Comparison of ENCODE assay signal across 5 fruit fly cellular contexts in genomic region chr3R:18297444-18298297, dm6.
TF ChIP-seq lines count a peak whose summit lies in the region.

No protein-coding gene starts in this region.

- TF ChIP-seq CTCF in whole organism, embryonic (GFP tag; optimal IDR thresholded peaks at IDR 0.05; lab: Kevin White, UChicago), result no peak

TF ChIP-seq in whole organism, adult, 20 proteins besides CTCF, POLR2A, EP300 and RAD21:
- TF ChIP-seq ovo (GFP tag; optimal IDR thresholded peaks at IDR 0.05; lab: Kevin White, UChicago) (no peak), tj (GFP tag; optimal IDR thresholded peaks at IDR 0.05; lab: Kevin White, UChicago) (no peak), CG12768 (GFP tag; optimal IDR thresholded peaks at IDR 0.05; lab: Kevin White, UChicago) (no peak), toe (GFP tag; optimal IDR thresholded peaks at IDR 0.05; lab: Kevin White, UChicago) (no peak), kay (GFP tag; lab: Kevin White, UChicago; ENCODE audit: borderline replicate concordance) (peak; percentile 96)

TF ChIP-seq in whole organism, embryonic, 481 proteins besides CTCF, POLR2A, EP300 and RAD21 (continues in another document):
- TF ChIP-seq ab (GFP tag; optimal IDR thresholded peaks at IDR 0.05; lab: Kevin White, UChicago), result no peak
- TF ChIP-seq D19B (GFP tag; optimal IDR thresholded peaks at IDR 0.05; lab: Kevin White, UChicago), result no peak
- TF ChIP-seq fru (optimal IDR thresholded peaks at IDR 0.05; lab: Kevin White, UChicago), result no peak
- TF ChIP-seq CG7928 (GFP tag; optimal IDR thresholded peaks at IDR 0.05; lab: Kevin White, UChicago), result no peak
- TF ChIP-seq Max (GFP tag; optimal IDR thresholded peaks at IDR 0.05; lab: Kevin White, UChicago), result no peak
- TF ChIP-seq Atf-2 (GFP tag; optimal IDR thresholded peaks at IDR 0.05; lab: Kevin White, UChicago), result no peak
- no peak for TF ChIP-seq btn (GFP tag; optimal IDR thresholded peaks at IDR 0.05; lab: Kevin White, UChicago)
- TF ChIP-seq Mad (GFP tag; optimal IDR thresholded peaks at IDR 0.05; lab: Kevin White, UChicago), result no peak
- no peak for TF ChIP-seq CG15073 (GFP tag; optimal IDR thresholded peaks at IDR 0.05; lab: Kevin White, UChicago)
- peak; percentile 30; the same call in 1 of the 2 replicates for TF ChIP-seq stc (GFP tag; IDR thresholded peaks at IDR 0.05; lab: Robert Waterston, UW)
- TF ChIP-seq CG13287 (GFP tag; IDR thresholded peaks at IDR 0.05; lab: Robert Waterston, UW; ENCODE audit: partially characterized antibody), result no peak
- TF ChIP-seq Side (GFP tag; optimal IDR thresholded peaks at IDR 0.05; lab: Kevin White, UChicago), result no peak
- TF ChIP-seq aop (GFP tag; IDR thresholded peaks at IDR 0.05; lab: Robert Waterston, UW), result no peak
- TF ChIP-seq CG2678 (tag; optimal IDR thresholded peaks at IDR 0.05; lab: Kevin White, UChicago), result no peak
- no peak for TF ChIP-seq CG7987 (GFP tag; optimal IDR thresholded peaks at IDR 0.05; lab: Kevin White, UChicago)
- no peak for TF ChIP-seq crol (GFP tag; IDR thresholded peaks at IDR 0.05; lab: Robert Waterston, UW)
- TF ChIP-seq CG9932 (GFP tag; IDR thresholded peaks at IDR 0.05; lab: Robert Waterston, UW), result no peak
- TF ChIP-seq Bgb (GFP tag; IDR thresholded peaks at IDR 0.05; lab: Robert Waterston, UW; ENCODE audit: partially characterized antibody), result no peak
- no peak for TF ChIP-seq CG12744 (GFP tag; optimal IDR thresholded peaks at IDR 0.05; lab: Kevin White, UChicago)
- no peak for TF ChIP-seq YL-1 (GFP tag; optimal IDR thresholded peaks at IDR 0.05; lab: Kevin White, UChicago)
- no peak for TF ChIP-seq Meics (GFP tag; optimal IDR thresholded peaks at IDR 0.05; lab: Kevin White, UChicago)
- no peak for TF ChIP-seq Adf1 (GFP tag; IDR thresholded peaks at IDR 0.05; lab: Robert Waterston, UW)
- no peak for TF ChIP-seq E2f1 (GFP tag; IDR thresholded peaks at IDR 0.05; lab: Robert Waterston, UW)

TF ChIP-seq in whole organism, prepupa, 60 proteins besides CTCF, POLR2A, EP300 and RAD21 (continues in another document):
- TF ChIP-seq CG11762 (GFP tag; optimal IDR thresholded peaks at IDR 0.05; lab: Kevin White, UChicago; ENCODE audit: insufficient read depth) (no peak), fd85E (GFP tag; optimal IDR thresholded peaks at IDR 0.05; lab: Kevin White, UChicago) (no peak), CG6163 (GFP tag; IDR thresholded peaks at IDR 0.05; lab: Robert Waterston, UW) (peak; percentile 57; the same call in 1 of the 3 replicates), cyc (GFP tag; optimal IDR thresholded peaks at IDR 0.05; lab: Kevin White, UChicago) (no peak), CG32006 (GFP tag; optimal IDR thresholded peaks at IDR 0.05; lab: Kevin White, UChicago) (peak; percentile 65), Eip93F (GFP tag; optimal IDR thresholded peaks at IDR 0.05; lab: Kevin White, UChicago) (no peak), CG34406 (GFP tag; optimal IDR thresholded peaks at IDR 0.05; lab: Kevin White, UChicago) (peak; percentile 24), salr (GFP tag; optimal IDR thresholded peaks at IDR 0.05; lab: Kevin White, UChicago) (peak in 1 of 2 experiments; percentile 19), esn (GFP tag; optimal IDR thresholded peaks at IDR 0.05; lab: Kevin White, UChicago) (no peak), CG8319 (GFP tag; optimal IDR thresholded peaks at IDR 0.05; lab: Kevin White, UChicago) (no peak), svp (GFP tag; lab: Kevin White, UChicago) (peak; percentile 67), Blimp-1 (GFP tag; optimal IDR thresholded peaks at IDR 0.05; lab: Kevin White, UChicago) (no peak), Sox15 (GFP tag; optimal IDR thresholded peaks at IDR 0.05; lab: Kevin White, UChicago) (no peak), CG6808 (GFP tag; optimal IDR thresholded peaks at IDR 0.05; lab: Kevin White, UChicago) (no peak), Hr38 (GFP tag; optimal IDR thresholded peaks at IDR 0.05; lab: Kevin White, UChicago) (no peak), CG7368 (GFP tag; optimal IDR thresholded peaks at IDR 0.05; lab: Kevin White, UChicago) (peak; percentile 4), CG9139 (GFP tag; optimal IDR thresholded peaks at IDR 0.05; lab: Kevin White, UChicago) (no peak), CG4318 (GFP tag; optimal IDR thresholded peaks at IDR 0.05; lab: Kevin White, UChicago) (peak; percentile 19), ss (GFP tag; optimal IDR thresholded peaks at IDR 0.05; lab: Kevin White, UChicago) (no peak), CG6792 (GFP tag; optimal IDR thresholded peaks at IDR 0.05; lab: Kevin White, UChicago) (no peak), spab (GFP tag; optimal IDR thresholded peaks at IDR 0.05; lab: Kevin White, UChicago) (no peak), CG3919 (GFP tag; optimal IDR thresholded peaks at IDR 0.05; lab: Kevin White, UChicago) (no peak), Eip78C (GFP tag; lab: Kevin White, UChicago) (peak; percentile 40)

TF ChIP-seq in whole organism, pupa, 21 proteins besides CTCF, POLR2A, EP300 and RAD21:
- TF ChIP-seq CG8159 (tag; optimal IDR thresholded peaks at IDR 0.05; lab: Kevin White, UChicago) (peak; percentile 49), CG4496 (GFP tag; IDR thresholded peaks at IDR 0.05; lab: Robert Waterston, UW) (peak; percentile 66; the same call in 2 of the 3 replicates), CG12605 (GFP tag; IDR thresholded peaks at IDR 0.05; lab: Robert Waterston, UW) (no peak), rn (GFP tag; IDR thresholded peaks at IDR 0.05; lab: Robert Waterston, UW) (no peak), CG32121 (GFP tag; IDR thresholded peaks at IDR 0.05; lab: Robert Waterston, UW) (peak; percentile 19; the same call in 1 of the 2 replicates), fd96Ca (GFP tag; IDR thresholded peaks at IDR 0.05; lab: Robert Waterston, UW) (peak; percentile 67; the same call in 2 of the 3 replicates), CG17806 (tag; optimal IDR thresholded peaks at IDR 0.05; lab: Kevin White, UChicago) (peak; percentile 13), CG14655 (GFP tag; optimal IDR thresholded peaks at IDR 0.05; lab: Kevin White, UChicago) (peak; percentile 61), CG13204 (GFP tag; optimal IDR thresholded peaks at IDR 0.05; lab: Kevin White, UChicago) (no peak), CG8301 (tag; optimal IDR thresholded peaks at IDR 0.05; lab: Kevin White, UChicago) (peak; percentile 49), CG15710 (tag; optimal IDR thresholded peaks at IDR 0.05; lab: Kevin White, UChicago) (peak; percentile 34), D1 (tag; optimal IDR thresholded peaks at IDR 0.05; lab: Kevin White, UChicago) (no peak), Snoo (tag; optimal IDR thresholded peaks at IDR 0.05; lab: Kevin White, UChicago) (no peak), CG9948 (tag; optimal IDR thresholded peaks at IDR 0.05; lab: Kevin White, UChicago) (peak; percentile 26), CG10348 (GFP tag; IDR thresholded peaks at IDR 0.05; lab: Robert Waterston, UW) (no peak), CG34367 (tag; optimal IDR thresholded peaks at IDR 0.05; lab: Kevin White, UChicago) (peak; percentile 38), Ets98B (GFP tag; IDR thresholded peaks at IDR 0.05; lab: Robert Waterston, UW) (peak; percentile 58), gl (tag; optimal IDR thresholded peaks at IDR 0.05; lab: Kevin White, UChicago) (peak; percentile 7), Pif1B (GFP tag; optimal IDR thresholded peaks at IDR 0.05; lab: Kevin White, UChicago) (no peak), Pif1A (GFP tag; optimal IDR thresholded peaks at IDR 0.05; lab: Kevin White, UChicago) (no peak), EcR (GFP tag; optimal IDR thresholded peaks at IDR 0.05; lab: Kevin White, UChicago) (no peak)
TF ChIP-seq in whole organism, pupa: peak in this region for 12.

TF ChIP-seq in whole organism, wandering third instar larva, 38 proteins besides CTCF, POLR2A, EP300 and RAD21:
- no peak for TF ChIP-seq Vsx2 (GFP tag; optimal IDR thresholded peaks at IDR 0.05; lab: Kevin White, UChicago; ENCODE audit: partially characterized antibody)
- no peak for TF ChIP-seq foxo (GFP tag; optimal IDR thresholded peaks at IDR 0.05; lab: Kevin White, UChicago)
- no peak for TF ChIP-seq OdsH (GFP tag; optimal IDR thresholded peaks at IDR 0.05; lab: Kevin White, UChicago)
- TF ChIP-seq Rel (GFP tag; optimal IDR thresholded peaks at IDR 0.05; lab: Kevin White, UChicago), result no peak
- TF ChIP-seq Rel (tag; optimal IDR thresholded peaks at IDR 0.05; lab: Kevin White, UChicago), result peak; percentile 92
- peak; percentile 18 for TF ChIP-seq CG32264 (GFP tag; optimal IDR thresholded peaks at IDR 0.05; lab: Kevin White, UChicago)
- no peak for TF ChIP-seq lola (GFP tag; optimal IDR thresholded peaks at IDR 0.05; lab: Kevin White, UChicago)
- no peak for TF ChIP-seq dsf (GFP tag; optimal IDR thresholded peaks at IDR 0.05; lab: Kevin White, UChicago; ENCODE audit: borderline replicate concordance)
- no peak for TF ChIP-seq woc (GFP tag; optimal IDR thresholded peaks at IDR 0.05; lab: Kevin White, UChicago)
- no peak for TF ChIP-seq GATAd (GFP tag; optimal IDR thresholded peaks at IDR 0.05; lab: Kevin White, UChicago)
